Worm (Caenorhabditis elegans): ENCODE results near the gene hum-6.
A peak's percentile ranks its signal among the peaks of the same experiment; 100 is the strongest.

Gene hum-6

DNA sequence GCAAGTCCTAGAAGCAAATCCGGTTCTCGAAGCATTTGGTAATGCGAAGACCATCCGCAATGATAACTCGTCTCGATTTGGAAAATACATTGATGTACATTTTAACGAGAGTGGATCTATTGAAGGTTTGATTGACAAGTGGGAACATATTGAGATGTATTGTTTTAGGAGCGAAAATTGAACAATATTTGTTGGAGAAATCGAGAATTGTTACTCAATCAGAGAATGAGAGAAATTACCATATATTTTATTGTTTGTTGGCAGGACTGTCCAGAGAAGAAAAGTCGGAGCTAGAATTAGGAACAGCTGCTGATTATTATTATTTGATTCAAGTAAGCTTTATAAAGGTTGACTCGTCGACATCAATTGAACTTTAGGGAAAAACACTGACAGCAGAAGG, 1.6 kb downstream of the hum-6 start:
- TF ChIP-seq unc-62 (GFP tag; optimal IDR thresholded peaks at IDR 0.05) (no peak), lsl-1 (GFP tag; optimal IDR thresholded peaks at IDR 0.05) (no peak), unc-130 (GFP tag; optimal IDR thresholded peaks at IDR 0.05) (no peak), F37B4.10 (GFP tag; IDR thresholded peaks at IDR 0.05) (no peak), athp-1 (tag; optimal IDR thresholded peaks at IDR 0.05) (no peak), lin-35 (GFP tag; optimal IDR thresholded peaks at IDR 0.05) (no peak), ztf-25 (GFP tag; IDR thresholded peaks at IDR 0.05) (no peak), F52B5.7 (tag; optimal IDR thresholded peaks at IDR 0.05) (no peak), zim-3 (tag; optimal IDR thresholded peaks at IDR 0.05) (no peak), K11D2.4 (GFP tag; IDR thresholded peaks at IDR 0.05) (no peak), nhr-179 (tag; optimal IDR thresholded peaks at IDR 0.05) (no peak), lsy-27 (tag; optimal IDR thresholded peaks at IDR 0.05; ENCODE audit: borderline replicate concordance, insufficient read depth) (no peak), F55B11.4 (tag; optimal IDR thresholded peaks at IDR 0.05; ENCODE audit: borderline replicate concordance, insufficient read depth) (no peak), Y53G8AR.9 (GFP tag; conservative IDR thresholded peaks at IDR 0.05) (no peak), bed-2 (GFP tag; IDR thresholded peaks at IDR 0.05) (no peak), ztf-28 (GFP tag; IDR thresholded peaks at IDR 0.05) (no peak), ztf-18 (tag; optimal IDR thresholded peaks at IDR 0.05) (no peak)

ce11 chrX:2316205-2316604, 13.3 kb downstream of the hum-6 start:
- TF ChIP-seq T26A5.8 (tag; optimal IDR thresholded peaks at IDR 0.05): no peak
- no peak for TF ChIP-seq F49E8.2 (tag; optimal IDR thresholded peaks at IDR 0.05; ENCODE audit: insufficient read depth)
- peak; percentile 35; the same call in 1 of the 2 replicates for TF ChIP-seq hmg-1.2 (GFP tag; IDR thresholded peaks at IDR 0.05)
- TF ChIP-seq hsf-1 (GFP tag; IDR thresholded peaks at IDR 0.05): 0 out of 2 replicates have a peak, but pooled peaks have one; percentile 31

DNA sequence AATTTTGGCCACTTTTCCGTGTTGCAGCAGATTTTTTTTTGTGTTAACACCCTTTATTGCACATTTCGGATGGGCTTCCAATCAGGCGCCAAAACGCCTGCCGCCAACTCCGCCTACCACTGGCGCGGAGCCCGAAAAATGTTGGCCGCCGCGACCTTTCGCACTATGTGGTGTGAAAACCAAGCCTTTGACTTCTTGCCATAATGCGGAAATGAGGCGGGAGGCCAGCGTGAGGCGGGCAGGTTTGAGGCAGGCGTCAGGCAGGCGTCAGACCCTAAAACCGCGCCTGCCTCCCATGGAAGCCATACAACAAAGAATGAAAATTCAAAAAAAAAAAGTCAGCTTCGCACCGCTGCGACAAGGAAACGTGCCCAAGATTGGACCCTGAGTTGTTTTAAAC, 14.0 kb downstream of the hum-6 start:
- TF ChIP-seq F52B5.7 (tag; optimal IDR thresholded peaks at IDR 0.05) (no peak), lsy-27 (tag; optimal IDR thresholded peaks at IDR 0.05; ENCODE audit: borderline replicate concordance, insufficient read depth) (no peak), ztf-28 (GFP tag; IDR thresholded peaks at IDR 0.05) (0 out of 2 replicates have a peak, but pooled peaks have one; percentile 20), zfh-2 (GFP tag; conservative IDR thresholded peaks at IDR 0.05) (peak; percentile 76)

DNA sequence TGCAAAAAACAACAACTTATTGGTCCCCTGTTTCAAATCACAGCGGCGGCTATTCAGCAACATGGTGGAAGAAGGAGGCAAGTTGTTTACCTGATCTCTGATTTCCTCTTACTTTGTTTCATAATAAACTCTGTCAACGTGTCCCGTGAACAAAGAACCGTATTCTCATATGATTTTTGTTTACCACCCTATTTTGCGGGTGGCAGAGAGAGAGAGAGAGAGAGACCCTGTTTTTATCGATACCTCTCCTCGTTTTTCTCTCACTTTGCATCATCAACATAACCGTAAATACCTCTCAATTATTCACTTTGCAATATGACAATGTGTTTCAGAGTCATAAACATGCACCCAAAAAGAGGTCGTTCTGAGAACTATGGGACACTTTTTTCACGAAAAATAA, 14.6 kb downstream of the hum-6 start:
- no peak for TF ChIP-seq cebp-1 (GFP tag; IDR thresholded peaks at IDR 0.05)
- TF ChIP-seq cebp-1 (tag; optimal IDR thresholded peaks at IDR 0.05): peak; percentile 64
- no peak for TF ChIP-seq atf-7 (tag; optimal IDR thresholded peaks at IDR 0.05)

- TF ChIP-seq rpc-1 (optimal IDR thresholded peaks at IDR 0.05) (no peak), rpc-1 (tag; optimal IDR thresholded peaks at IDR 0.05) (no peak), dox-1 (GFP tag; IDR thresholded peaks at IDR 0.05) (no peak), Y53G8AR.9 (GFP tag; conservative IDR thresholded peaks at IDR 0.05) (no peak), Y67H2A.10 (GFP tag; conservative IDR thresholded peaks at IDR 0.05) (no peak), sptf-2 (GFP tag; optimal IDR thresholded peaks at IDR 0.05) (no peak), ztf-18 (tag; optimal IDR thresholded peaks at IDR 0.05) (no peak), B0019.2 (GFP tag; conservative IDR thresholded peaks at IDR 0.05) (no peak), rcor-1 (GFP tag; IDR thresholded peaks at IDR 0.05) (no peak), ceh-91 (GFP tag; IDR thresholded peaks at IDR 0.05) (no peak), chd-7 (tag; optimal IDR thresholded peaks at IDR 0.05) (no peak)
Measured at ce11 chrX:2319238-2319637, 16.4 kb downstream of the hum-6 start, which contains the start of gene aakg-4. Gene aakg-4, minus strand, starts transcription at chrX:2319338.
